Worm (Caenorhabditis elegans): ENCODE data around the gene gst-4.
A peak's percentile ranks its signal among the peaks of the same experiment; 100 is the strongest.

Gene gst-4

ce11 chrIV:10115142-10115541 lies 26.9 kb upstream of the gst-4 start, which contains the start of gene C04G2.10:
C04G2.10 (plus strand) TSS chrIV:10115442.
- TF ChIP-seq T20F7.1 (GFP tag; optimal IDR thresholded peaks at IDR 0.05) (no peak), F44E2.7 (GFP tag; IDR thresholded peaks at IDR 0.05) (no peak), fos-1 (tag; optimal IDR thresholded peaks at IDR 0.05) (no peak), ctbp-1 (GFP tag; IDR thresholded peaks at IDR 0.05) (no peak), mdl-1 (tag; optimal IDR thresholded peaks at IDR 0.05) (no peak), nhr-237 (tag; optimal IDR thresholded peaks at IDR 0.05) (no peak), daf-8 (GFP tag; IDR thresholded peaks at IDR 0.05) (no peak), dve-1 (tag; optimal IDR thresholded peaks at IDR 0.05; ENCODE audit: insufficient read depth) (no peak), zfp-2 (tag; optimal IDR thresholded peaks at IDR 0.05) (no peak), set-16 (GFP tag; IDR thresholded peaks at IDR 0.05) (no peak)

ce11 chrIV:10116765-10117164 lies 25.3 kb upstream of the gst-4 start:
- no peak for TF ChIP-seq daf-16 (GFP tag; optimal IDR thresholded peaks at IDR 0.05)
- no peak for TF ChIP-seq daf-16 (tag; optimal IDR thresholded peaks at IDR 0.05)
- TF ChIP-seq sdz-12 (GFP tag; optimal IDR thresholded peaks at IDR 0.05), result no peak
- TF ChIP-seq set-16 (GFP tag; IDR thresholded peaks at IDR 0.05), result no peak
- TF ChIP-seq nhr-28 (tag; optimal IDR thresholded peaks at IDR 0.05), result no peak
- 0 out of 2 replicates have a peak, but pooled peaks have one; percentile 23 for TF ChIP-seq Y48G9A.11 (GFP tag; IDR thresholded peaks at IDR 0.05)
- TF ChIP-seq vab-7 (GFP tag; IDR thresholded peaks at IDR 0.05), result no peak
- TF ChIP-seq aha-1 (tag), result peak; percentile 29
- TF ChIP-seq nhr-48 (tag; optimal IDR thresholded peaks at IDR 0.05), result no peak

- TF ChIP-seq madf-9 (GFP tag; conservative IDR thresholded peaks at IDR 0.05) (no peak), ZK337.2 (GFP tag; IDR thresholded peaks at IDR 0.05) (no peak), snpc-4 (tag; optimal IDR thresholded peaks at IDR 0.05) (no peak), nhr-25 (tag; optimal IDR thresholded peaks at IDR 0.05; ENCODE audit: borderline replicate concordance, insufficient read depth) (no peak), attf-4 (tag; optimal IDR thresholded peaks at IDR 0.05) (no peak), dpl-1 (GFP tag; optimal IDR thresholded peaks at IDR 0.05) (no peak), Y75B8A.6 (GFP tag; IDR thresholded peaks at IDR 0.05) (no peak), fos-1 (tag; optimal IDR thresholded peaks at IDR 0.05) (no peak), nhr-111 (GFP tag; optimal IDR thresholded peaks at IDR 0.05) (no peak), ctbp-1 (GFP tag; IDR thresholded peaks at IDR 0.05) (no peak), mdl-1 (tag; optimal IDR thresholded peaks at IDR 0.05) (no peak)
These were observed 19.8 kb upstream of the gst-4 start, which contains the start of gene irld-21 for ce11 chrIV:10122205-10122604. irld-21 (minus strand) TSS chrIV:10122305.

ce11 chrIV:10126544-10126943 lies 15.5 kb upstream of the gst-4 start, which contains the start of gene ctf-18:
ctf-18 (minus strand) TSS chrIV:10126644.
- TF ChIP-seq aha-1 (tag), result peak; percentile 43
- TF ChIP-seq ces-1 (GFP tag; optimal IDR thresholded peaks at IDR 0.05), result no peak
- peak; percentile 60 for TF ChIP-seq ama-1 (optimal IDR thresholded peaks at IDR 0.05)

- TF ChIP-seq php-3 (GFP tag; IDR thresholded peaks at IDR 0.05), result no peak
- peak; percentile 60 for TF ChIP-seq aha-1 (tag)
These were observed 13.6 kb upstream of the gst-4 start for ce11 chrIV:10128446-10128845.

- TF ChIP-seq ama-1 (optimal IDR thresholded peaks at IDR 0.05) (peak; percentile 16), mes-2 (tag; optimal IDR thresholded peaks at IDR 0.05; ENCODE audit: poor library complexity, severe bottlenecking) (no peak), pha-4 (GFP tag; IDR thresholded peaks at IDR 0.05) (no peak), pha-4 (tag; optimal IDR thresholded peaks at IDR 0.05) (peak; percentile 59), dpl-1 (GFP tag; optimal IDR thresholded peaks at IDR 0.05) (peak; percentile 90), hlh-11 (tag; optimal IDR thresholded peaks at IDR 0.05) (no peak), ZK546.5 (tag; optimal IDR thresholded peaks at IDR 0.05) (peak in 1 of 2 experiments; percentile 85), fos-1 (tag; optimal IDR thresholded peaks at IDR 0.05) (no peak), mxl-3 (GFP tag; optimal IDR thresholded peaks at IDR 0.05) (peak; percentile 13), ceh-20 (GFP tag; IDR thresholded peaks at IDR 0.05) (0 out of 2 replicates have a peak, but pooled peaks have one; percentile 22), R02D3.7 (tag; optimal IDR thresholded peaks at IDR 0.05) (no peak), F10B5.3 (tag; optimal IDR thresholded peaks at IDR 0.05) (no peak), snpc-4 (tag; optimal IDR thresholded peaks at IDR 0.05) (no peak), nhr-77 (tag; optimal IDR thresholded peaks at IDR 0.05) (peak; percentile 66), aha-1 (tag) (peak; percentile 98), unc-130 (GFP tag; optimal IDR thresholded peaks at IDR 0.05) (peak; percentile 32), T20F7.1 (GFP tag; optimal IDR thresholded peaks at IDR 0.05) (no peak), Y5F2A.4 (GFP tag; optimal IDR thresholded peaks at IDR 0.05) (no peak), zfp-2 (tag; optimal IDR thresholded peaks at IDR 0.05) (peak; percentile 72), mdt-29 (GFP tag; IDR thresholded peaks at IDR 0.05) (no peak)
These were observed 13.1 kb upstream of the gst-4 start, which contains the start of the genes gtbp-1 and K08F4.3 for ce11 chrIV:10128906-10129386. gtbp-1 (minus strand) TSS chrIV:10128956. K08F4.3 (plus strand) TSS chrIV:10129257.
